Fruit fly (Drosophila melanogaster): ENCODE data around the gene CG13385.

The CG13385 gene

DNA sequence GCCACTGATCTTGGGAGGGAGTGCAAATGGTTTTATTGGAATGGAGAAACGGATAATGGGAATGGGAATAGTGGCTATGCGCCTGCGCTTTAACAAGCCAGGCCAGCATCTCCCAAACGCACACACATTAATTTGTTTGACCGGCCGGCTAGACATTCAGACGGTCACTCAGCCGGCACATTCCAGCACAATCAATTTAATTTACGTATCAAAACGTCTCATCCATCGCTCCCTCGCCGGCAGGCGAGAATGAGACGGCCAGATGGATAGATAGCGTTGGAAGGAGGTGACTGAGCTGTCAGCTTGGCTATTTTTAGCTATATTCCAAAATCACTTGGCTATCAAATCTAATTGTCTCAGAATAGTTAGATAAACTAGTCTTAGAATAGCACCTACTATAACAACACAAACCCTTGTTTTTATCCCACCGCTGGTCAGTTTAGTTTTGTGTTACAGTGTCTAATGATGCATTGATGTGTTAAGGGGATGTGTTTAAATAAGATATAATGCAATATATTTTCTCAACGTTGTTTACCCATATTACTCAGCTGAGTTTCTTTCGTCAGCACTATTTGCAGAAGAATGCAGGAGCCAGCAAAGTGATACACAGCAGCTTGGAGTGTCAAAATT lies 27.1 kb downstream of the CG13385 start:
- TF ChIP-seq Ets98B (GFP tag; IDR thresholded peaks at IDR 0.05) (no peak), CG8301 (tag; optimal IDR thresholded peaks at IDR 0.05) (no peak), Pif1B (GFP tag; optimal IDR thresholded peaks at IDR 0.05) (peak; percentile 24), gl (tag; optimal IDR thresholded peaks at IDR 0.05) (no peak), CG12605 (GFP tag; IDR thresholded peaks at IDR 0.05) (no peak), CG17806 (tag; optimal IDR thresholded peaks at IDR 0.05) (no peak), CG4496 (GFP tag; IDR thresholded peaks at IDR 0.05) (no peak), Pif1A (GFP tag; optimal IDR thresholded peaks at IDR 0.05) (peak; percentile 16), EcR (GFP tag; optimal IDR thresholded peaks at IDR 0.05) (no peak), CG9948 (tag; optimal IDR thresholded peaks at IDR 0.05) (no peak), CG8159 (tag; optimal IDR thresholded peaks at IDR 0.05) (peak; percentile 30), fd96Ca (GFP tag; IDR thresholded peaks at IDR 0.05) (no peak), CG14655 (GFP tag; optimal IDR thresholded peaks at IDR 0.05) (no peak), CG15710 (tag; optimal IDR thresholded peaks at IDR 0.05) (peak; percentile 4), CG10348 (GFP tag; IDR thresholded peaks at IDR 0.05) (no peak), rn (GFP tag; IDR thresholded peaks at IDR 0.05) (no peak), CG32121 (GFP tag; IDR thresholded peaks at IDR 0.05) (no peak), D1 (tag; optimal IDR thresholded peaks at IDR 0.05) (no peak), CG13204 (GFP tag; optimal IDR thresholded peaks at IDR 0.05) (no peak), CG34367 (tag; optimal IDR thresholded peaks at IDR 0.05) (no peak), Snoo (tag; optimal IDR thresholded peaks at IDR 0.05) (no peak)

DNA sequence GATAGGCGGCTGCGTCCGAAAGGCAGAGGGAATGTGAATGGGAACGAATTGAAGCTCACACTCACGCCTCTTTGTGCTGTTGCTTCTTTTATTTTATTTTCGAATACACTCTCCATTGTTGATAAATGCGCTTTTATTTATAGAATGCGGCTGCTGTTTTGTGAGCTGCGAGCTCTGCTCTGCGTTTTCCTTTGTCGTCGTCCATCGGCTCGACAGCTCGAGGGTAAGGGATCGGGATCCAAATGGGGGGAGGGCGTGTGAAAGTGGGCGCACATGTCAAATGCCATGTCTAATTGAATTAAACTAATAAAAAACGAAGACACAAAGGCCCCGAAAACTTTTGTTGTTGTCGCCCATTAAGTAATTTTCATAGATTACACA lies 27.6 kb downstream of the CG13385 start:
- TF ChIP-seq CG9948 (tag; optimal IDR thresholded peaks at IDR 0.05) (no peak), CG8159 (tag; optimal IDR thresholded peaks at IDR 0.05) (no peak), CG14655 (GFP tag; optimal IDR thresholded peaks at IDR 0.05) (no peak), EcR (GFP tag; optimal IDR thresholded peaks at IDR 0.05) (peak; percentile 78), CG32121 (GFP tag; IDR thresholded peaks at IDR 0.05) (no peak), Pif1B (GFP tag; optimal IDR thresholded peaks at IDR 0.05) (no peak), CG13204 (GFP tag; optimal IDR thresholded peaks at IDR 0.05) (peak; percentile 37), gl (tag; optimal IDR thresholded peaks at IDR 0.05) (peak; percentile 42)

DNA sequence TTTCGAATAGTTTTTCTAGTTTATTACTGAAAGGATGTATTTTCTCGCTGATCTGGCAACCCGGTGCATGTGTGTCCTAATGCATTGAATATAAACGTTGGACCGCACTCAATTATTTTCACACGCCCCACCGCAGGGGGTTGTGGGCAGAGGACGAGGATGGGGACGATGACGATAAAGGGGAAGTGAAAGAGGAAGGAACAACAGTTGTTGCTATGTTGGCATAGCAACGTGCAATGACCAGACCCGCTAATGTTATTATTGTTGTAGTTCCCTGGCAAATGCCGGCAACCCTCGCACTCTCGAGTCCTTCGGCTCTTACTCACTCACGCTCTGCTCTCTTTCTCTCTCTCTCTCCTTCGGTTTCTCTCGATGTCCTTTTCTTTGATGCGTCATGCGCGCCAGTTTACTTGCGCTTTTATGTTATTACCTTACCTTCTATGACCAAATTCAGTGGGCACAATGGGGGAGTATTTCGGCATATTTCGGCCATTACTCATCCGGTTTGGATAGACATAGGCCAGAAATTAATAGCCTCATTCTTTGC lies 28.3 kb downstream of the CG13385 start:
- TF ChIP-seq CG12605 (GFP tag; IDR thresholded peaks at IDR 0.05) (no peak), rn (GFP tag; IDR thresholded peaks at IDR 0.05) (no peak), CG8159 (tag; optimal IDR thresholded peaks at IDR 0.05) (no peak), CG4496 (GFP tag; IDR thresholded peaks at IDR 0.05) (no peak), CG14655 (GFP tag; optimal IDR thresholded peaks at IDR 0.05) (no peak), CG34367 (tag; optimal IDR thresholded peaks at IDR 0.05) (no peak)

- TF ChIP-seq EcR (GFP tag; optimal IDR thresholded peaks at IDR 0.05) = peak; percentile 72
- TF ChIP-seq D1 (tag; optimal IDR thresholded peaks at IDR 0.05) = no peak
- TF ChIP-seq CG14655 (GFP tag; optimal IDR thresholded peaks at IDR 0.05) = no peak
- no peak for TF ChIP-seq Pif1B (GFP tag; optimal IDR thresholded peaks at IDR 0.05)
- TF ChIP-seq CG10348 (GFP tag; IDR thresholded peaks at IDR 0.05) = no peak
These were observed 28.8 kb downstream of the CG13385 start for dm6 chr2L:8425212-8425611.

DNA sequence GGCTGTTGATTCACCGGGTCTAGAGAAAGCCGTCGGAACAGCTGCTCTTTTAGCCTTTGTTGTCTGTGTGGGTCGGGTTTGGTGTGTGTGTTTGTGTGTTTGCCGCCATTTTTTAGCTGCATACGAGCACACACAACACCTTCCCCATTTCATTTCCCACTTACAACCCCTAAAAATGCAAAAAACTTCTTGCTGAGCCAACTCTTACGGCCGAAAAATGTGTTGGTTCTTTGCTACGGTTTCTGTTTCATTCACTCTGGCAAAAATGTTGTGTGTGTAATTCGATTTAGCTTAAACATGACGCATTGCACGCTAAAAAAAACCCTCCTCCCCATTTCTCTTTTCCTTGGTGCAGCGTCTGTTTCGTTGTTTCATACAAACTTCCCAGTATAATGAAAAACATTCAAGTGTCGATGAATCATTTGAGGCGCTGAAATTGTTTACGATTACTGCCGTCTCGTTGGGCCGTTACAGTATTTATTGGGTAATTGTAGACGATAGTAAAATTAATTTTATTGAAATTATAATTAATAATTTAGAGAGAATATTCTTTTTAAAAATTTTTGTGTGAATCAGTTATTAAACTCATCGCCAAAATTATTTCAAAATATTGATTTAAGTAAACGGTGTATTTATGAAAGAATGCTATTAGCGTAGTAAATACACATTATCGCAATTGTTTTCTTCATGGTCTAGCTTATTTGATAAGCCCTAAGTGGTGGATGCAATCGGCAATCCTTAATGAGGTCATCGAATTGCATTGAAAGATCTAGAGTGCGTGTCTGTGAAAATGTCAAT lies 29.7 kb downstream of the CG13385 start:
- TF ChIP-seq CG13204 (GFP tag; optimal IDR thresholded peaks at IDR 0.05) (no peak), CG8301 (tag; optimal IDR thresholded peaks at IDR 0.05) (no peak), CG34367 (tag; optimal IDR thresholded peaks at IDR 0.05) (no peak), rn (GFP tag; IDR thresholded peaks at IDR 0.05) (no peak), CG17806 (tag; optimal IDR thresholded peaks at IDR 0.05) (no peak), CG32121 (GFP tag; IDR thresholded peaks at IDR 0.05) (no peak), fd96Ca (GFP tag; IDR thresholded peaks at IDR 0.05) (no peak), EcR (GFP tag; optimal IDR thresholded peaks at IDR 0.05) (no peak), CG9948 (tag; optimal IDR thresholded peaks at IDR 0.05) (no peak), CG15710 (tag; optimal IDR thresholded peaks at IDR 0.05) (no peak), CG8159 (tag; optimal IDR thresholded peaks at IDR 0.05) (no peak)

DNA sequence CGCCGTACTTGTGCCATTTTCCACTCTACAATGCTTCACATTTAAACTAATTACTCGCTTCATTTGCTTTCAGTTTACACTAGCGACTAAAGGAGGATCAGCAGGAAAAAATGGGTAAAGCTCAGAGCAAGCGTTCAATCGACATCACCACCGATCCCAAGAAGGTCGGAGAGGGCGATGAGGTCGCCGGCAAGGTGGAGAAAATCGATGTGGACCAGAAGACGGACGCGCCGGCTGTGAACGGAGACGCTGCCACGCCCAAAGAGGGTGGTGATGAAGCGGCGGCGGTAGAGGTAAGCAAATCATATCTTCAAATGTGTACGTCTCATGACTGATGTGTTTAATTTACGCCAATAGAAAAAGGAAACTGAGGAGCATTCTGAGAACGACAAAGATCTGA lies 30.4 kb downstream of the CG13385 start:
- TF ChIP-seq Snoo (tag; optimal IDR thresholded peaks at IDR 0.05) = no peak
- TF ChIP-seq CG8301 (tag; optimal IDR thresholded peaks at IDR 0.05) = no peak
- TF ChIP-seq D1 (tag; optimal IDR thresholded peaks at IDR 0.05) = no peak
- TF ChIP-seq fd96Ca (GFP tag; IDR thresholded peaks at IDR 0.05) = no peak
- no peak for TF ChIP-seq CG8159 (tag; optimal IDR thresholded peaks at IDR 0.05)
- TF ChIP-seq gl (tag; optimal IDR thresholded peaks at IDR 0.05) = no peak
- no peak for TF ChIP-seq EcR (GFP tag; optimal IDR thresholded peaks at IDR 0.05)
- TF ChIP-seq CG14655 (GFP tag; optimal IDR thresholded peaks at IDR 0.05) = no peak
- no peak for TF ChIP-seq Ets98B (GFP tag; IDR thresholded peaks at IDR 0.05)
- TF ChIP-seq CG4496 (GFP tag; IDR thresholded peaks at IDR 0.05) = no peak
- TF ChIP-seq rn (GFP tag; IDR thresholded peaks at IDR 0.05) = no peak
- TF ChIP-seq CG32121 (GFP tag; IDR thresholded peaks at IDR 0.05) = no peak
- no peak for TF ChIP-seq Pif1B (GFP tag; optimal IDR thresholded peaks at IDR 0.05)
- TF ChIP-seq Pif1A (GFP tag; optimal IDR thresholded peaks at IDR 0.05) = no peak
- TF ChIP-seq CG34367 (tag; optimal IDR thresholded peaks at IDR 0.05) = no peak
- TF ChIP-seq CG9948 (tag; optimal IDR thresholded peaks at IDR 0.05) = no peak
- no peak for TF ChIP-seq CG12605 (GFP tag; IDR thresholded peaks at IDR 0.05)
- no peak for TF ChIP-seq CG17806 (tag; optimal IDR thresholded peaks at IDR 0.05)
- no peak for TF ChIP-seq CG15710 (tag; optimal IDR thresholded peaks at IDR 0.05)

All from whole organism, pupa.